Fruit fly (Drosophila melanogaster): ENCODE measurements around the gene atk.

atk gene

dm6 chr3L:20493417-20494261 lies 29.0 kb upstream of the atk start (continued):
- TF ChIP-seq CG16779 (GFP tag; IDR thresholded peaks at IDR 0.05) (no peak), crp (GFP tag; optimal IDR thresholded peaks at IDR 0.05) (peak in 1 of 2 experiments; percentile 61), mam (GFP tag; optimal IDR thresholded peaks at IDR 0.05) (peak; percentile 55), CG2889 (GFP tag; IDR thresholded peaks at IDR 0.05) (no peak), fd3F (GFP tag; optimal IDR thresholded peaks at IDR 0.05) (peak; percentile 50), CG2712 (tag; optimal IDR thresholded peaks at IDR 0.05) (peak; percentile 82), sqz (GFP tag; optimal IDR thresholded peaks at IDR 0.05) (no peak), CG11723 (GFP tag; optimal IDR thresholded peaks at IDR 0.05) (no peak), yki (optimal IDR thresholded peaks at IDR 0.05) (no peak), CG12104 (GFP tag; optimal IDR thresholded peaks at IDR 0.05) (peak; percentile 60), CG6689 (GFP tag; IDR thresholded peaks at IDR 0.05) (peak; percentile 81), rib (GFP tag; IDR thresholded peaks at IDR 0.05) (peak; percentile 63; the same call in 1 of the 2 replicates), lbe (GFP tag; optimal IDR thresholded peaks at IDR 0.05) (peak; percentile 88), CG32767 (GFP tag; IDR thresholded peaks at IDR 0.05) (peak; percentile 52; the same call in 1 of the 2 replicates), pzg (GFP tag; optimal IDR thresholded peaks at IDR 0.05) (no peak), btn (GFP tag; optimal IDR thresholded peaks at IDR 0.05) (peak; percentile 15), Sox102F (GFP tag; optimal IDR thresholded peaks at IDR 0.05) (peak; percentile 83), CG10147 (GFP tag; optimal IDR thresholded peaks at IDR 0.05) (peak; percentile 76), CG17802 (tag; optimal IDR thresholded peaks at IDR 0.05) (no peak), seq (GFP tag; IDR thresholded peaks at IDR 0.05) (peak; percentile 66), tin (GFP tag; optimal IDR thresholded peaks at IDR 0.05) (peak; percentile 50), otp (GFP tag; IDR thresholded peaks at IDR 0.05) (peak; percentile 66; the same call in 1 of the 3 replicates), CG4707 (GFP tag; optimal IDR thresholded peaks at IDR 0.05) (no peak), CG3281 (GFP tag; optimal IDR thresholded peaks at IDR 0.05) (peak; percentile 81), psq (GFP tag; optimal IDR thresholded peaks at IDR 0.05) (peak; percentile 39), CG2116 (GFP tag; optimal IDR thresholded peaks at IDR 0.05) (peak; percentile 15), Blimp-1 (GFP tag; optimal IDR thresholded peaks at IDR 0.05) (peak; percentile 42), CG18476 (GFP tag; optimal IDR thresholded peaks at IDR 0.05) (no peak), Dek (tag; optimal IDR thresholded peaks at IDR 0.05) (peak; percentile 78), Atf6 (GFP tag; IDR thresholded peaks at IDR 0.05) (peak; percentile 88), CG4730 (GFP tag; IDR thresholded peaks at IDR 0.05) (peak; percentile 77; the same call in 1 of the 2 replicates), scrt (GFP tag; optimal IDR thresholded peaks at IDR 0.05) (peak; percentile 64), CG7372 (GFP tag; IDR thresholded peaks at IDR 0.05) (peak; percentile 55), wor (GFP tag; IDR thresholded peaks at IDR 0.05) (peak; percentile 58), Lpt (GFP tag; optimal IDR thresholded peaks at IDR 0.05) (no peak), CG1024 (GFP tag; IDR thresholded peaks at IDR 0.05) (no peak), gcm2 (GFP tag; optimal IDR thresholded peaks at IDR 0.05) (no peak), CG11560 (tag; IDR thresholded peaks at IDR 0.05) (no peak), CG43689 (GFP tag; IDR thresholded peaks at IDR 0.05) (peak; percentile 59), Doc2 (GFP tag; IDR thresholded peaks at IDR 0.05) (no peak), toy (GFP tag; IDR thresholded peaks at IDR 0.05) (0 out of 2 replicates have a peak, but pooled peaks have one; percentile 33), gsb-n (tag; optimal IDR thresholded peaks at IDR 0.05) (no peak), CG8944 (GFP tag; optimal IDR thresholded peaks at IDR 0.05) (peak; percentile 13), chn (GFP tag; optimal IDR thresholded peaks at IDR 0.05) (no peak), ap (GFP tag; IDR thresholded peaks at IDR 0.05) (peak; percentile 56), pan (optimal IDR thresholded peaks at IDR 0.05) (no peak), pan (GFP tag; optimal IDR thresholded peaks at IDR 0.05 in 1 of 2, IDR thresholded peaks at IDR 0.05 in 1 of 2) (peak in 1 of 2 experiments; percentile 87), CG17385 (GFP tag; optimal IDR thresholded peaks at IDR 0.05) (peak; percentile 75)
